Worm (Caenorhabditis elegans) whole organism, mixed stage, embryonic: Measurements from ENCODE around the gene rpoa-49.

Source experiments
- M03D4.4 ChIP-seq: sonication (generic microtip); optimal IDR thresholded peaks from 2 replicates; lab custom pipeline; 2017; ENCODE audit warnings: mild to moderate bottlenecking, missing genetic modification characterization, missing compliant biosample characterization
- ceh-43 ChIP-seq: fragments of 200-800 bp; sonication (Bioruptor generic); optimal IDR thresholded peaks from 2 replicates; lab custom pipeline; 2018; ENCODE audit warnings: mild to moderate bottlenecking, missing genetic modification characterization, moderate library complexity, missing compliant biosample characterization
- ceh-83 ChIP-seq: fragments of 200-800 bp; sonication (Bioruptor generic); optimal IDR thresholded peaks from 2 replicates; lab custom pipeline; 2018; ENCODE audit warnings: mild to moderate bottlenecking, missing genetic modification characterization, missing compliant biosample characterization
- ces-1 ChIP-seq: fragments of 150-350 bp; optimal IDR thresholded peaks from 2 replicates; lab custom pipeline; 2014; ENCODE audit warnings: missing biosample characterization, missing genetic modification reagents, missing genetic modification characterization
- cnd-1 ChIP-seq: fragments of 200-800 bp; sonication (Bioruptor generic); optimal IDR thresholded peaks from 2 replicates; lab custom pipeline; 2018; ENCODE audit warnings: mild to moderate bottlenecking, missing genetic modification characterization, missing compliant biosample characterization
- drap-1 ChIP-seq: fragments of 200-800 bp; sonication (Bioruptor generic); optimal IDR thresholded peaks from 3 replicates; lab custom pipeline; 2018; ENCODE audit warnings: mild to moderate bottlenecking, missing genetic modification characterization, missing compliant biosample characterization
- elt-1 ChIP-seq: sonication (generic microtip); optimal IDR thresholded peaks from 2 replicates; lab custom pipeline; 2017; ENCODE audit warnings: missing genetic modification characterization, mild to moderate bottlenecking, missing compliant biosample characterization, antibody characterized with exemption, moderate library complexity, borderline replicate concordance; ENCODE audit not compliant: insufficient read depth
- elt-3 ChIP-seq: fragments of 150-350 bp; optimal IDR thresholded peaks from 2 replicates; lab custom pipeline; 2014; ENCODE audit warnings: missing biosample characterization, missing genetic modification characterization
- ham-2 ChIP-seq: fragments of 200-800 bp; sonication (Bioruptor generic); optimal IDR thresholded peaks from 2 replicates; lab custom pipeline; 2018; ENCODE audit warnings: mild to moderate bottlenecking, missing genetic modification characterization, missing compliant biosample characterization
- lin-13 ChIP-seq: fragments of 150-350 bp; optimal IDR thresholded peaks from 2 replicates; lab custom pipeline; 2014; ENCODE audit warnings: missing biosample characterization, missing genetic modification characterization
- lin-32 ChIP-seq: fragments of 200-800 bp; sonication (Bioruptor generic); optimal IDR thresholded peaks from 2 replicates; lab custom pipeline; 2018; ENCODE audit warnings: mild to moderate bottlenecking, missing genetic modification characterization, missing compliant biosample characterization
- mab-5 ChIP-seq: fragments of 150-350 bp; optimal IDR thresholded peaks from 2 replicates; lab custom pipeline; 2014; ENCODE audit warnings: missing biosample characterization, missing genetic modification characterization
- mls-2 ChIP-seq: sonication (generic microtip); optimal IDR thresholded peaks from 2 replicates; lab custom pipeline; 2016; ENCODE audit warnings: mild to moderate bottlenecking, missing genetic modification characterization, moderate library complexity, missing compliant biosample characterization
- nhr-2 ChIP-seq: fragments of 150-350 bp; optimal IDR thresholded peaks from 2 replicates; lab custom pipeline; 2014; ENCODE audit warnings: missing biosample characterization, missing genetic modification characterization
- nhr-237 ChIP-seq: fragments of 150-350 bp; optimal IDR thresholded peaks from 2 replicates; lab custom pipeline; 2014; ENCODE audit warnings: missing biosample characterization, missing genetic modification characterization
- nhr-28 ChIP-seq: fragments of 150-350 bp; optimal IDR thresholded peaks from 2 replicates; lab custom pipeline; 2014; ENCODE audit warnings: missing biosample characterization, missing genetic modification characterization
- nhr-76 ChIP-seq: sonication (generic microtip); optimal IDR thresholded peaks from 2 replicates; lab custom pipeline; 2017; ENCODE audit warnings: missing biosample characterization, missing genetic modification characterization
- pha-4 ChIP-seq: fragments of 150-350 bp; optimal IDR thresholded peaks from 2 replicates; lab custom pipeline; 2018; ENCODE audit warnings: missing biosample characterization, missing genetic modification reagents, missing genetic modification characterization
- sem-2 ChIP-seq: fragments of 200-800 bp; sonication (Bioruptor generic); optimal IDR thresholded peaks from 2 replicates; lab custom pipeline; 2018; ENCODE audit warnings: mild to moderate bottlenecking, missing genetic modification characterization, missing compliant biosample characterization
- sptf-1 ChIP-seq: sonication (generic microtip); optimal IDR thresholded peaks from 2 replicates; lab custom pipeline; 2017; ENCODE audit warnings: mild to moderate bottlenecking, missing genetic modification characterization, moderate library complexity, missing compliant biosample characterization
- tbx-8 ChIP-seq: fragments of 200-800 bp; sonication (Bioruptor generic); optimal IDR thresholded peaks from 2 replicates; lab custom pipeline; 2018; ENCODE audit warnings: mild to moderate bottlenecking, missing genetic modification characterization, moderate library complexity, missing compliant biosample characterization
- unc-120 ChIP-seq: sonication (generic microtip); optimal IDR thresholded peaks from 2 replicates; lab custom pipeline; 2017; ENCODE audit warnings: missing genetic modification characterization, missing compliant biosample characterization; ENCODE audit not compliant: poor library complexity, severe bottlenecking
- unc-39 ChIP-seq: fragments of 150-350 bp; optimal IDR thresholded peaks from 2 replicates; lab custom pipeline; 2014; ENCODE audit warnings: missing biosample characterization, missing genetic modification characterization
- zip-8 ChIP-seq: fragments of 150-350 bp; optimal IDR thresholded peaks from 2 replicates; lab custom pipeline; 2014; ENCODE audit warnings: missing biosample characterization, missing genetic modification characterization
- ztf-11 ChIP-seq: fragments of 150-350 bp; optimal IDR thresholded peaks from 2 replicates; lab custom pipeline; 2014; ENCODE audit warnings: missing biosample characterization, missing genetic modification characterization

Gene rpoa-49

DNA sequence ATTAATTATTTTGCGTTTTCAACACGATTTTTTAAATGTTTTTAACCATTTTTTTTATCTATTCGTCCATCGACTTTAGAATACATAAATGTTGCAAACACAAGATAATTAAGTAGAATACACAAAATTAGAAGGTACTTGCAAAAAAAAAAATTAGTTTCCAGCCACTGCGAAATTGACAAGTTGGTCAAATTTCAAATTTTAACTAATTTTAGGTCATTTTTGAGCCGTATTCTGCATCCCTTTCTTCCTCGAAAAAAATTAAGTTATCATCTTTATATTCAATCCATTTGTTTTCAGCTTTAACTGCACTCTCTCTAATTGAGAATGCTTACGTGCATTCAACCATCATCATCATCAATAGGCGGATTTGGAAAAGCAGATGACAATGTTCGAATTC, 24.5 kb downstream of the rpoa-49 start, which contains the start of gene egl-26:
egl-26 (plus strand) TSS at position 301 of the 400 bp plus-strand sequence.
- no peak for TF ChIP-seq lin-32 (GFP tag; lab: Kevin White, UChicago)
- TF ChIP-seq sem-2 (GFP tag; lab: Kevin White, UChicago) = no peak
- TF ChIP-seq mls-2 (tag; lab: Kevin White, UChicago) = no peak
- no peak for TF ChIP-seq ztf-11
- TF ChIP-seq lin-13 (tag; lab: Kevin White, UChicago) = no peak
- no peak for TF ChIP-seq sptf-1 (tag; lab: Kevin White, UChicago)
- no peak for TF ChIP-seq elt-1 (tag; lab: Kevin White, UChicago)
- no peak for TF ChIP-seq ham-2 (GFP tag; lab: Kevin White, UChicago)
- no peak for TF ChIP-seq unc-39 (tag; lab: Kevin White, UChicago)
- TF ChIP-seq nhr-2 (tag; lab: Kevin White, UChicago) = no peak
- TF ChIP-seq nhr-28 (tag; lab: Kevin White, UChicago) = no peak
- no peak for TF ChIP-seq drap-1 (GFP tag; lab: Kevin White, UChicago)

DNA sequence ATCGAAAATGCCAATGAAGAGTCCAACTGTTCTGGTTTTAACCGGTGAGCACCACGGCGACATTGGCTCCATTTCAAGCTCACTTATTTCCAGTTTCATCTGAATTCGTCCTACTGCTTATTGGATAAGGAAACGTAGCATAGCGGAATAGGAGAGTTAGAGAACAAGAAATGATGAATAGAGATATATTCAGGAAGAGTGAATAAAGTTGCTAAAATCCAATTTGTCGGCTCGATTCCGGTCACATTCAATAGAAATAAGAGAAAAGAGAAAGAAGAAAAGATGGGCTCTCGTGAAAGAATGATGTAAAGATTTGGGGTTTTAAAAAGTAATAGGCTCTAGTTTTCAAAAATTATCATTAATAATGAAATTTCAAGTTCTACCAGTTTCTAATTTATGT, 28.5 kb downstream of the rpoa-49 start:
- TF ChIP-seq ces-1 (GFP tag; lab: Kevin White, UChicago) (peak; percentile 97), mab-5 (tag; lab: Kevin White, UChicago) (no peak), drap-1 (GFP tag; lab: Kevin White, UChicago) (no peak)
- TF ChIP-seq, all 35 proteins: peak for 1

DNA sequence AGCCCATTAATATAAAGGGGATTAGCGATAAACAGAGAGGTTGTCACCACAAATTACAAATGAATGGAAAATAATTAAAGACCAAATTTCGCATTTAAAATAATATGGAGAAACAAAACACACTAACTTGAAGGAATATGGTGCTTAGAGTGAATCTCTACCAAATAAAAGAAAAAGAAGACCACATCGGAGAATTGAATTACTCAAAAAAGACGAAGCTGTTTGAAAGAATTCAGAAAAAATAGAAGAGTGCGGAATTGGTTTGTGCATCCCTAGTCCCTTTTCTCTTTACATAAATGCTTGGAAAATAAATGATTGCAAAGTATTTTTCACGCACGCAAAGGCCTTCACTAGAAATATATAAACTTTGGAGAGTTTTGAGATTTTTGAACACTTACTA, 29.1 kb downstream of the rpoa-49 start:
- TF ChIP-seq mls-2 (tag; lab: Kevin White, UChicago) (no peak), ces-1 (GFP tag; lab: Kevin White, UChicago) (peak; percentile 76)

DNA sequence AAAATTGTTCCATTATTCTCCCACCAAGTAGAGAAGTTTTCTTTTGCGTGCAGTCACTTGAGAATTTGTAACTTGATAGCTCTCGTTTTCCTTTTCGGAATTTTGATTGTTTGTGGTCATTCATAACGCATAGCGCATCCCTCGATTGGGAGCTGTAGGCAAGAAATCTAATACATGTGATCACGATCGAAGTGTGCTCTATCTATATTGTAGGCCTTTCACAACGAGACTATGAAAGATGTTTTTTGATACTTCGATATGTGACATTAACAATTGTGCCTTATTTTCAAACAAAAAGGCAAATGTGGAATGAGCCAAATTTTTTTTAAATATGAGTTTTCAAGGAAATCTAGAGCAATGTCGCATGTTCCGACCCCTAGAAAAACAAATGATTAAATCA, 31.0 kb downstream of the rpoa-49 start:
- TF ChIP-seq ceh-83 (GFP tag; lab: Kevin White, UChicago) (no peak), unc-120 (tag; lab: Kevin White, UChicago) (no peak), nhr-28 (tag; lab: Kevin White, UChicago) (no peak)

DNA sequence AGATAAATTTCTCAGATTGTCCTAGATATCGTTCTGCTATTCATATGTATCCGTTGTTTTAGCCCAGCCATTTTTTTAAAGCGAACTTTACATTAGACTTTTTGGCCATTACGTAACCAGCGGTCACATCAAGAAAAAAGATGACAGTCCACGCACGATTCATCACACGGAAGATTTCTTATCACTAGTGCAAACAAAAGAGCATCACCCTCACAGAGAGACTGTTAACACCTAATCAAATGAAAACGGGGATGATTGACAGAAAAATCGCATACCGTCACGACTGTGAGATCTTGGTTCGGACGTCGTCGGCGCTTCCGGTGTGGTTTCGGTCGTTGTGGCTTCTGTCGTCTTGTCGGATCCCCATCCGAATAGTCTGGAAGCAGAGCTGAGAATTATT, 31.8 kb downstream of the rpoa-49 start:
- TF ChIP-seq elt-1 (tag; lab: Kevin White, UChicago) (no peak), nhr-76 (tag; lab: Kevin White, UChicago) (no peak), sem-2 (GFP tag; lab: Kevin White, UChicago) (no peak), unc-120 (tag; lab: Kevin White, UChicago) (no peak), lin-13 (tag; lab: Kevin White, UChicago) (no peak), drap-1 (GFP tag; lab: Kevin White, UChicago) (no peak), ztf-11 (no peak), ham-2 (GFP tag; lab: Kevin White, UChicago) (no peak)

DNA sequence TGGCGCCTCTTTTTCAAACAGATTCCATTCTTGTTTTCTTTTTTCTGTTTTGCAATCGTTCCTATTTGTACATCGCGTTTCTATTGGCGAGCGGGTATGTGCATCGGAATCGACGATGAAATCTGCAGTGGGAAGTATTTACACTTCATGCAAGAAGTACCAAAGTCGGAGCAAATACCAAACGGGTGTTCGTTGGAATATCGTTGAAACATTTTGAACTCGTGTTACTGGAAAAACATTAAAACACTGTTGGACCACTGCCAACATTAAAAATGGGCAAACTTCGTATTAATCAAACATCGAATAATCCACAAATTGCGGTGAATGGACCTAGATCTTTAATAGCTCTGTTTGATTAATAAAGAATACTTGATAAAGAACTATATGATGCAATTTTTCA, 34.3 kb downstream of the rpoa-49 start, which contains the start of gene C23H3.9:
C23H3.9 (minus strand) TSS at position 101 of the 400 bp plus-strand sequence.
- no peak for TF ChIP-seq mls-2 (tag; lab: Kevin White, UChicago)
- TF ChIP-seq lin-13 (tag; lab: Kevin White, UChicago) = no peak
- TF ChIP-seq ztf-11 = no peak
- no peak for TF ChIP-seq unc-39 (tag; lab: Kevin White, UChicago)
- TF ChIP-seq ceh-43 (GFP tag; lab: Kevin White, UChicago) = no peak
- TF ChIP-seq lin-32 (GFP tag; lab: Kevin White, UChicago) = no peak
- no peak for TF ChIP-seq drap-1 (GFP tag; lab: Kevin White, UChicago)
- no peak for TF ChIP-seq pha-4 (tag; lab: Kevin White, UChicago)
- TF ChIP-seq nhr-28 (tag; lab: Kevin White, UChicago) = no peak
- no peak for TF ChIP-seq nhr-2 (tag; lab: Kevin White, UChicago)
- no peak for TF ChIP-seq nhr-237 (tag; lab: Kevin White, UChicago)
- TF ChIP-seq nhr-76 (tag; lab: Kevin White, UChicago) = no peak
- no peak for TF ChIP-seq elt-3
- TF ChIP-seq M03D4.4 = no peak
- TF ChIP-seq, all 35 proteins: peak for 0

DNA sequence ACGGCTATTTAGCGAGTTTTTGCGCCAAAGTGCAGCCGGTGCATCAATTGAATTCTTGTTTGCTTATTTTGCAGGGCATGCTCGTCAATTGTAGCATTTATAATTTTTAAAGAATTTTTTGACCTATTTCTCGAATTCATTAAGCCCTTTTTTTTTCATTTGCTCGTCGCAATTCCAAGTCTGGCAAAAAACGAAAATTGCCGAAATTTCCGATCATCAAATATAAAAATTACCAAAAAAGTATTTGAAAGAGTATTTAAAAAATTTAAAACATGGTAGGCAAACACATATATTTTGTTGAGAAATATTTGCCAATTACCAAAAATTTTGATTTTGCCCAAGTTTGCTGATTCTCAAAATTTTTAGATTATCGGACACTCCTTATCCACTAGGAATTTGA, 39.3 kb downstream of the rpoa-49 start, which contains the start of gene C50D2.6:
C50D2.6 (plus strand) TSS at position 301 of the 400 bp plus-strand sequence.
- no peak for TF ChIP-seq zip-8 (tag; lab: Kevin White, UChicago)
- no peak for TF ChIP-seq mab-5 (tag; lab: Kevin White, UChicago)
- no peak for TF ChIP-seq ceh-43 (GFP tag; lab: Kevin White, UChicago)
- TF ChIP-seq M03D4.4 = no peak
- TF ChIP-seq nhr-28 (tag; lab: Kevin White, UChicago) = no peak
- TF ChIP-seq tbx-8 (GFP tag; lab: Kevin White, UChicago) = no peak
- TF ChIP-seq pha-4 (tag; lab: Kevin White, UChicago) = no peak
- no peak for TF ChIP-seq ztf-11
- TF ChIP-seq cnd-1 (tag; lab: Kevin White, UChicago) = no peak
- TF ChIP-seq unc-39 (tag; lab: Kevin White, UChicago) = no peak
- no peak for TF ChIP-seq ham-2 (GFP tag; lab: Kevin White, UChicago)
- no peak for TF ChIP-seq mls-2 (tag; lab: Kevin White, UChicago)
